1 worm cellular context compared by ENCODE assay signal in the genomic region with DNA sequence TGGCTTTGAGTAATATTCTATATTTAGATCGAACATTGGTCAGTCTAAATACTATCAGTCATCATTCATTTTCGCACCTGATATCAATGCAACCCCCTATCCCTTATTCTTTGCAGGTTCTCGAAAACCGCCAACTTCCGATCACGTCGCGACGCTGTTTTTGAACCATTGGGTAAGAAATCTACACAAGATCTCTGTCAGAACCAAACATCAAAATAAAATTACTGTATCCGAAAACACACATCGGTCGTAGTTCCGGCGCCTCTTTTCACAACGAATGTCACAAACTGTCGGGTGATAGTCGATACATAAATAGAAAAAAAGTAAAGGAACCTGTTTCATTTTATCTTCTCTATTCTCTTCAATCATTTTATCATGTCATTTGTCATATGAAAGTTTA.
TF ChIP-seq lines count a peak whose summit lies in the region.

No protein-coding gene starts in this region.

TF ChIP-seq in whole organism, L1 larva, 84 proteins besides CTCF, POLR2A, EP300 and RAD21 (continued from another document):
- TF ChIP-seq nhr-237 (tag; optimal IDR thresholded peaks at IDR 0.05; lab: Kevin White, UChicago) (no peak), pqm-1 (tag; optimal IDR thresholded peaks at IDR 0.05; lab: Kevin White, UChicago) (no peak), lin-13 (GFP tag; optimal IDR thresholded peaks at IDR 0.05; lab: Kevin White, UChicago) (no peak), ama-1 (optimal IDR thresholded peaks at IDR 0.05; lab: Kevin White, UChicago) (no peak), nhr-19 (GFP tag; conservative IDR thresholded peaks at IDR 0.05; lab: Robert Waterston, UW) (peak; percentile 45), pax-3 (tag; optimal IDR thresholded peaks at IDR 0.05; lab: Kevin White, UChicago) (no peak), egl-13 (tag; optimal IDR thresholded peaks at IDR 0.05; lab: Kevin White, UChicago) (no peak), nhr-47 (tag; optimal IDR thresholded peaks at IDR 0.05; lab: Kevin White, UChicago) (peak; percentile 11), lin-35 (GFP tag; optimal IDR thresholded peaks at IDR 0.05; lab: Kevin White, UChicago) (peak in 1 of 2 experiments; percentile 65), ceh-63 (GFP tag; optimal IDR thresholded peaks at IDR 0.05; lab: Kevin White, UChicago) (no peak), fkh-8 (tag; optimal IDR thresholded peaks at IDR 0.05; lab: Kevin White, UChicago) (no peak), zip-4 (GFP tag; optimal IDR thresholded peaks at IDR 0.05; lab: Kevin White, UChicago) (no peak), fkh-10 (GFP tag; optimal IDR thresholded peaks at IDR 0.05; lab: Kevin White, UChicago) (no peak), swsn-7 (tag; optimal IDR thresholded peaks at IDR 0.05; lab: Kevin White, UChicago) (no peak), efl-3 (GFP tag; optimal IDR thresholded peaks at IDR 0.05; lab: Kevin White, UChicago) (no peak), ztf-11 (tag; optimal IDR thresholded peaks at IDR 0.05; lab: Kevin White, UChicago) (no peak), efl-1 (optimal IDR thresholded peaks at IDR 0.05; lab: Kevin White, UChicago) (no peak), efl-1 (GFP tag; optimal IDR thresholded peaks at IDR 0.05 in 1 of 2; lab: Kevin White, UChicago) (no peak), ceh-82 (tag; optimal IDR thresholded peaks at IDR 0.05; lab: Kevin White, UChicago) (no peak), mep-1 (tag; optimal IDR thresholded peaks at IDR 0.05; lab: Kevin White, UChicago) (no peak), snpc-4 (tag; optimal IDR thresholded peaks at IDR 0.05; lab: Kevin White, UChicago) (no peak), fkh-4 (tag; optimal IDR thresholded peaks at IDR 0.05; lab: Kevin White, UChicago; ENCODE audit: borderline replicate concordance) (no peak), lin-15B (tag; optimal IDR thresholded peaks at IDR 0.05; lab: Kevin White, UChicago) (no peak)
